Fruit fly (Drosophila melanogaster): Measurements from ENCODE around the gene CG43057.

CG43057 gene

dm6 chr2L:8198757-8199156 lies 45.0 kb downstream of the CG43057 start, which contains the start of gene PGAP5 (continued):
- TF ChIP-seq CG1647 (GFP tag; optimal IDR thresholded peaks at IDR 0.05) (no peak), exex (tag; optimal IDR thresholded peaks at IDR 0.05) (no peak), CG17359 (tag; optimal IDR thresholded peaks at IDR 0.05) (no peak), ato (GFP tag; IDR thresholded peaks at IDR 0.05; ENCODE audit: partially characterized antibody) (peak; percentile 85), unc-4 (GFP tag; IDR thresholded peaks at IDR 0.05; ENCODE audit: partially characterized antibody) (peak; percentile 98), inv (GFP tag; IDR thresholded peaks at IDR 0.05; ENCODE audit: partially characterized antibody) (peak; percentile 87), MBD-R2 (GFP tag; IDR thresholded peaks at IDR 0.05) (peak; percentile 93), sc (optimal IDR thresholded peaks at IDR 0.05) (no peak), sc (GFP tag; optimal IDR thresholded peaks at IDR 0.05) (no peak), sima (GFP tag; optimal IDR thresholded peaks at IDR 0.05) (no peak), GATAe (GFP tag; conservative IDR thresholded peaks at IDR 0.05) (no peak), pnt (GFP tag; optimal IDR thresholded peaks at IDR 0.05) (no peak), CG14441 (GFP tag; IDR thresholded peaks at IDR 0.05) (no peak), Elba2 (GFP tag; optimal IDR thresholded peaks at IDR 0.05) (no peak), bsh (GFP tag; optimal IDR thresholded peaks at IDR 0.05) (no peak), CG13287 (GFP tag; IDR thresholded peaks at IDR 0.05; ENCODE audit: partially characterized antibody) (peak; percentile 99), CG17186 (GFP tag; optimal IDR thresholded peaks at IDR 0.05) (no peak), CG12236 (GFP tag; optimal IDR thresholded peaks at IDR 0.05) (no peak), Myb (GFP tag; optimal IDR thresholded peaks at IDR 0.05) (peak; percentile 56), BEAF-32 (GFP tag; optimal IDR thresholded peaks at IDR 0.05) (peak; percentile 91), pfk (GFP tag; optimal IDR thresholded peaks at IDR 0.05) (no peak), CG12744 (GFP tag; optimal IDR thresholded peaks at IDR 0.05) (no peak), CG30403 (GFP tag; optimal IDR thresholded peaks at IDR 0.05) (peak; percentile 32), ranshi (GFP tag; IDR thresholded peaks at IDR 0.05) (no peak), salm (tag; optimal IDR thresholded peaks at IDR 0.05) (no peak), chn (GFP tag; optimal IDR thresholded peaks at IDR 0.05) (no peak), slp2 (GFP tag; optimal IDR thresholded peaks at IDR 0.05) (no peak), gro (GFP tag; optimal IDR thresholded peaks at IDR 0.05) (peak; percentile 49), Lim3 (GFP tag; IDR thresholded peaks at IDR 0.05) (no peak), Dp (GFP tag; optimal IDR thresholded peaks at IDR 0.05) (peak; percentile 96), CG1024 (GFP tag; IDR thresholded peaks at IDR 0.05) (no peak), CG3281 (GFP tag; optimal IDR thresholded peaks at IDR 0.05) (no peak), CG18011 (GFP tag; optimal IDR thresholded peaks at IDR 0.05) (peak; percentile 10), YL-1 (GFP tag; optimal IDR thresholded peaks at IDR 0.05) (peak; percentile 29), CG6854 (GFP tag; optimal IDR thresholded peaks at IDR 0.05) (no peak), sob (GFP tag; IDR thresholded peaks at IDR 0.05) (peak; percentile 62), slbo (GFP tag; IDR thresholded peaks at IDR 0.05) (peak; percentile 42; the same call in 1 of the 2 replicates), HmgZ (tag; optimal IDR thresholded peaks at IDR 0.05) (peak; percentile 54), Ets97D (GFP tag; optimal IDR thresholded peaks at IDR 0.05) (peak; percentile 60), CG17912 (GFP tag; optimal IDR thresholded peaks at IDR 0.05) (no peak), CG32532 (GFP tag; IDR thresholded peaks at IDR 0.05) (0 out of 2 replicates have a peak, but pooled peaks have one; percentile 25), NC2β (GFP tag; optimal IDR thresholded peaks at IDR 0.05) (peak; percentile 5), hbn (GFP tag; IDR thresholded peaks at IDR 0.05; ENCODE audit: partially characterized antibody) (peak; percentile 98), zfh1 (GFP tag; IDR thresholded peaks at IDR 0.05) (no peak), CG4854 (GFP tag; optimal IDR thresholded peaks at IDR 0.05) (peak; percentile 2), CG1832 (GFP tag; optimal IDR thresholded peaks at IDR 0.05) (no peak), pzg (GFP tag; optimal IDR thresholded peaks at IDR 0.05) (peak; percentile 84), CG9797 (GFP tag; optimal IDR thresholded peaks at IDR 0.05) (peak; percentile 13), grn (GFP tag; optimal IDR thresholded peaks at IDR 0.05) (no peak), CG8089 (GFP tag; optimal IDR thresholded peaks at IDR 0.05) (no peak), CG18619 (GFP tag; optimal IDR thresholded peaks at IDR 0.05) (no peak)

Data from whole organism, embryonic.